Fruit fly (Drosophila melanogaster) whole organism, embryonic: ENCODE measurements around the gene Or83a.
A peak's percentile ranks its signal among the peaks of the same experiment; 100 is the strongest.

Experiments
- Bdp1 ChIP-seq: fragments of 200-800 bp; sonication (Bioruptor generic); optimal IDR thresholded peaks from 3 replicates; lab custom pipeline; 2016; ENCODE audit warnings: missing biosample characterization, missing genetic modification characterization
- CG10654 ChIP-seq: fragments of 200-800 bp; sonication (Bioruptor generic); optimal IDR thresholded peaks from 2 replicates; lab custom pipeline; 2016; ENCODE audit warnings: missing biosample characterization, missing genetic modification characterization
- CG13123 ChIP-seq: fragments of 200-800 bp; sonication (Bioruptor generic); optimal IDR thresholded peaks from 2 replicates; lab custom pipeline; 2016; ENCODE audit warnings: missing biosample characterization, missing genetic modification characterization
- CG14014 ChIP-seq: fragments of 200-800 bp; sonication (Bioruptor generic); IDR thresholded peaks from 2 replicates; pipeline ENCODE4 v1.3.6; 2022; ENCODE audit warnings: missing biosample characterization, missing genetic modification characterization
- CG15601 ChIP-seq: fragments of 200-800 bp; sonication (Bioruptor generic); optimal IDR thresholded peaks from 3 replicates; lab custom pipeline; 2019; ENCODE audit warnings: missing biosample characterization, mild to moderate bottlenecking, missing genetic modification characterization, moderate library complexity
- CG17568 ChIP-seq: fragments of 200-800 bp; sonication (Bioruptor generic); optimal IDR thresholded peaks from 2 replicates; lab custom pipeline; 2018; ENCODE audit warnings: missing biosample characterization, mild to moderate bottlenecking, missing genetic modification characterization, moderate library complexity
- CG17612 ChIP-seq: fragments of 200-800 bp; sonication (Bioruptor generic); IDR thresholded peaks from 2 replicates; pipeline ENCODE4 v1.3.6; 2022; ENCODE audit warnings: missing biosample characterization, missing genetic modification characterization
- CG1832 ChIP-seq: fragments of 200-800 bp; sonication (Bioruptor generic); optimal IDR thresholded peaks from 2 replicates; lab custom pipeline; 2017; ENCODE audit warnings: missing biosample characterization, mild to moderate bottlenecking, missing genetic modification characterization, inconsistent platforms
- CG18764 ChIP-seq: fragments of 200-800 bp; sonication (Bioruptor generic); optimal IDR thresholded peaks from 3 replicates; lab custom pipeline; 2016; ENCODE audit warnings: missing biosample characterization, missing genetic modification characterization
- CG2116 ChIP-seq: fragments of 200-800 bp; sonication (Bioruptor generic); optimal IDR thresholded peaks from 3 replicates; lab custom pipeline; 2018; ENCODE audit warnings: missing biosample characterization, mild to moderate bottlenecking, missing genetic modification characterization
- CG2875 ChIP-seq: fragments of 200-800 bp; sonication (Bioruptor generic); optimal IDR thresholded peaks from 2 replicates; lab custom pipeline; 2017; ENCODE audit warnings: missing biosample characterization, mild to moderate bottlenecking, missing genetic modification characterization, missing genetic modification reagents
- CG30403 ChIP-seq: fragments of 200-800 bp; sonication (Bioruptor generic); optimal IDR thresholded peaks from 3 replicates; lab custom pipeline; 2016; ENCODE audit warnings: missing biosample characterization, missing genetic modification characterization
- CG32767 ChIP-seq: fragments of 200-800 bp; sonication (Bioruptor generic); IDR thresholded peaks from 2 replicates; pipeline ENCODE4 v1.3.6; 2022; ENCODE audit warnings: missing biosample characterization, missing genetic modification characterization
- CG3407 ChIP-seq: fragments of 200-800 bp; sonication (Bioruptor generic); optimal IDR thresholded peaks from 2 replicates; lab custom pipeline; 2018; ENCODE audit warnings: missing biosample characterization, mild to moderate bottlenecking, missing genetic modification characterization
- CG3847 ChIP-seq: fragments of 200-800 bp; sonication (Bioruptor generic); IDR thresholded peaks from 2 replicates; pipeline ENCODE4 v1.3.6; 2022; ENCODE audit warnings: missing biosample characterization, missing genetic modification characterization
- CG6175 ChIP-seq: fragments of 200-800 bp; sonication (Bioruptor generic); IDR thresholded peaks from 3 replicates; pipeline ENCODE4 v1.3.6; 2022; ENCODE audit warnings: missing biosample characterization, missing genetic modification characterization
- CG6654 ChIP-seq: fragments of 200-800 bp; sonication (Bioruptor generic); optimal IDR thresholded peaks from 2 replicates; lab custom pipeline; 2017; ENCODE audit warnings: missing biosample characterization, mild to moderate bottlenecking, missing genetic modification characterization
- CG6791 ChIP-seq: fragments of 200-800 bp; sonication (Bioruptor generic); IDR thresholded peaks from 3 replicates; pipeline ENCODE4 v1.3.6; 2022; ENCODE audit warnings: missing biosample characterization, missing genetic modification characterization; ENCODE audit not compliant: partially characterized antibody
- CG7745 ChIP-seq: fragments of 200-800 bp; sonication (Bioruptor generic); optimal IDR thresholded peaks from 2 replicates; lab custom pipeline; 2018; ENCODE audit warnings: missing biosample characterization, mild to moderate bottlenecking, missing genetic modification characterization, moderate library complexity
- CG8478 ChIP-seq: fragments of >200 bp; optimal IDR thresholded peaks from 2 replicates; lab custom pipeline; 2018
- CG9437 ChIP-seq: fragments of 200-800 bp; sonication (Bioruptor generic); optimal IDR thresholded peaks from 2 replicates; lab custom pipeline; 2018; ENCODE audit warnings: missing biosample characterization, mild to moderate bottlenecking, missing genetic modification characterization
- D19A ChIP-seq: fragments of 200-800 bp; optimal IDR thresholded peaks from 3 replicates; lab custom pipeline; 2019; ENCODE audit warnings: missing biosample characterization, mild to moderate bottlenecking, missing genetic modification characterization, moderate library complexity
- Dip3 ChIP-seq: fragments of 200-800 bp; sonication (Bioruptor generic); optimal IDR thresholded peaks from 3 replicates; lab custom pipeline; 2016; ENCODE audit warnings: missing biosample characterization, missing genetic modification characterization
- Dll ChIP-seq: fragments of 200-800 bp; sonication (Bioruptor generic); IDR thresholded peaks from 4 replicates; pipeline ENCODE4 v1.3.6; 2022; ENCODE audit warnings: missing biosample characterization, missing genetic modification characterization; ENCODE audit not compliant: partially characterized antibody
- Fer2 ChIP-seq: fragments of 200-800 bp; sonication (Bioruptor generic); optimal IDR thresholded peaks from 2 replicates; lab custom pipeline; 2018; ENCODE audit warnings: missing biosample characterization, mild to moderate bottlenecking, missing genetic modification characterization, moderate library complexity
- Fer3 ChIP-seq: fragments of 200-800 bp; sonication (Bioruptor generic); optimal IDR thresholded peaks from 2 replicates; lab custom pipeline; 2018; ENCODE audit warnings: missing biosample characterization, mild to moderate bottlenecking, missing genetic modification characterization, moderate library complexity
- HHEX ChIP-seq: fragments of 200-800 bp; sonication (Bioruptor generic); optimal IDR thresholded peaks from 3 replicates; lab custom pipeline; 2017; ENCODE audit warnings: missing biosample characterization, mild to moderate bottlenecking, missing genetic modification characterization, missing genetic modification reagents
- Hr3 ChIP-seq: fragments of 200-800 bp; sonication (Bioruptor generic); optimal IDR thresholded peaks from 3 replicates; lab custom pipeline; 2016; ENCODE audit warnings: missing biosample characterization, missing genetic modification characterization
- Lim3 ChIP-seq: fragments of 200-800 bp; sonication (Bioruptor generic); IDR thresholded peaks from 2 replicates; pipeline ENCODE4 v1.3.6; 2022; ENCODE audit warnings: missing biosample characterization, missing genetic modification characterization
- MESR4 ChIP-seq: fragments of 200-800 bp; sonication (Bioruptor generic); optimal IDR thresholded peaks from 2 replicates; lab custom pipeline; 2018; ENCODE audit warnings: missing biosample characterization, mild to moderate bottlenecking, missing genetic modification characterization, moderate library complexity
- MTF-1 ChIP-seq: fragments of 200-800 bp; sonication (Bioruptor generic); optimal IDR thresholded peaks from 2 replicates; lab custom pipeline; 2018; ENCODE audit warnings: missing biosample characterization, mild to moderate bottlenecking, missing genetic modification characterization, borderline replicate concordance
- Mrtf ChIP-seq: fragments of 200-800 bp; sonication (Bioruptor generic); IDR thresholded peaks from 3 replicates; pipeline ENCODE4 v1.3.6; 2022; ENCODE audit warnings: missing biosample characterization, missing genetic modification characterization
- NfI ChIP-seq: fragments of 200-800 bp; sonication (Bioruptor generic); optimal IDR thresholded peaks from 3 replicates; lab custom pipeline; 2018; ENCODE audit warnings: missing biosample characterization, mild to moderate bottlenecking, missing genetic modification characterization, moderate library complexity
- Optix ChIP-seq: fragments of 200-800 bp; sonication (Bioruptor generic); IDR thresholded peaks from 3 replicates; pipeline ENCODE4 v1.3.6; 2022; ENCODE audit warnings: missing biosample characterization, missing genetic modification characterization
- Sin3A ChIP-seq: fragments of >200 bp; optimal IDR thresholded peaks from 2 replicates; lab custom pipeline; 2018
- Sox102F ChIP-seq: fragments of 200-800 bp; sonication (Bioruptor generic); optimal IDR thresholded peaks from 2 replicates; lab custom pipeline; 2018; ENCODE audit warnings: missing biosample characterization, mild to moderate bottlenecking, missing genetic modification characterization, moderate library complexity
- ase ChIP-seq: fragments of 200-800 bp; sonication (Bioruptor generic); IDR thresholded peaks from 3 replicates; pipeline ENCODE4 v1.3.6; 2022; ENCODE audit warnings: missing biosample characterization, missing genetic modification characterization
- bowl ChIP-seq: fragments of 200-800 bp; sonication (Bioruptor generic); IDR thresholded peaks from 2 replicates; pipeline ENCODE4 v1.3.6; 2022; ENCODE audit warnings: missing biosample characterization, missing genetic modification characterization
- cg ChIP-seq: fragments of 200-800 bp; sonication (Bioruptor generic); optimal IDR thresholded peaks from 3 replicates; lab custom pipeline; 2019; ENCODE audit warnings: missing biosample characterization, mild to moderate bottlenecking, missing genetic modification characterization, moderate library complexity
- chm ChIP-seq: fragments of 200-800 bp; sonication (Bioruptor generic); IDR thresholded peaks from 2 replicates; pipeline ENCODE4 v1.3.6; 2022; ENCODE audit warnings: missing biosample characterization, missing genetic modification characterization
- corto ChIP-seq: fragments of 200-800 bp; sonication (Bioruptor generic); optimal IDR thresholded peaks from 2 replicates; lab custom pipeline; 2016; ENCODE audit warnings: missing biosample characterization, mild to moderate bottlenecking, missing genetic modification characterization, moderate library complexity
- ewg ChIP-seq: fragments of 200-800 bp; sonication (Bioruptor generic); optimal IDR thresholded peaks from 3 replicates; lab custom pipeline; 2017; ENCODE audit warnings: mild to moderate bottlenecking, missing biosample characterization, missing genetic modification reagents, missing genetic modification characterization
- fu2 ChIP-seq: fragments of 200-800 bp; sonication (Bioruptor generic); optimal IDR thresholded peaks from 2 replicates; lab custom pipeline; 2016; ENCODE audit warnings: missing biosample characterization, missing genetic modification characterization
- gsb ChIP-seq: fragments of 200-800 bp; sonication (Bioruptor generic); IDR thresholded peaks from 2 replicates; pipeline ENCODE4 v1.3.6; 2022; ENCODE audit warnings: missing biosample characterization, missing genetic modification characterization
- mirr ChIP-seq: fragments of 200-800 bp; sonication (Bioruptor generic); optimal IDR thresholded peaks from 3 replicates; lab custom pipeline; 2018; ENCODE audit warnings: missing biosample characterization, mild to moderate bottlenecking, missing genetic modification characterization
- nom ChIP-seq: fragments of 200-800 bp; sonication (Bioruptor generic); optimal IDR thresholded peaks from 2 replicates; lab custom pipeline; 2017; ENCODE audit warnings: missing biosample characterization, missing genetic modification characterization, mild to moderate bottlenecking, moderate library complexity, missing genetic modification reagents
- peb ChIP-seq: fragments of 200-800 bp; sonication (Bioruptor generic); IDR thresholded peaks from 2 replicates; pipeline ENCODE4 v1.3.6; 2022; ENCODE audit warnings: missing biosample characterization, missing genetic modification characterization
- slbo ChIP-seq: fragments of 200-800 bp; sonication (Bioruptor generic); IDR thresholded peaks from 2 replicates; pipeline ENCODE4 v1.3.6; 2022; ENCODE audit warnings: missing biosample characterization, missing genetic modification characterization
- tll ChIP-seq, 2 experiments: fragments of 200-800 bp in 1 of 2; fragments of >200 bp in 1 of 2; sonication (Bioruptor generic) in 1 of 2; optimal IDR thresholded peaks; 2 replicates each; lab custom pipeline; 2017 to 2019; ENCODE audit warnings: missing biosample characterization in 2 of 2, missing genetic modification characterization in 2 of 2, mild to moderate bottlenecking in 1 of 2, moderate library complexity in 1 of 2
- tna ChIP-seq: fragments of 200-800 bp; sonication (Bioruptor generic); IDR thresholded peaks from 2 replicates; pipeline ENCODE4 v1.3.6; 2022; ENCODE audit warnings: missing biosample characterization, missing genetic modification characterization; ENCODE audit not compliant: partially characterized antibody
- twi ChIP-seq: fragments of 200-800 bp; optimal IDR thresholded peaks from 2 replicates; lab custom pipeline; 2019; ENCODE audit warnings: missing biosample characterization, mild to moderate bottlenecking, missing genetic modification characterization, moderate library complexity
- zfh1 ChIP-seq: fragments of 200-800 bp; sonication (Bioruptor generic); IDR thresholded peaks from 3 replicates; pipeline ENCODE4 v1.3.6; 2022; ENCODE audit warnings: missing biosample characterization, missing genetic modification characterization

The Or83a gene

DNA sequence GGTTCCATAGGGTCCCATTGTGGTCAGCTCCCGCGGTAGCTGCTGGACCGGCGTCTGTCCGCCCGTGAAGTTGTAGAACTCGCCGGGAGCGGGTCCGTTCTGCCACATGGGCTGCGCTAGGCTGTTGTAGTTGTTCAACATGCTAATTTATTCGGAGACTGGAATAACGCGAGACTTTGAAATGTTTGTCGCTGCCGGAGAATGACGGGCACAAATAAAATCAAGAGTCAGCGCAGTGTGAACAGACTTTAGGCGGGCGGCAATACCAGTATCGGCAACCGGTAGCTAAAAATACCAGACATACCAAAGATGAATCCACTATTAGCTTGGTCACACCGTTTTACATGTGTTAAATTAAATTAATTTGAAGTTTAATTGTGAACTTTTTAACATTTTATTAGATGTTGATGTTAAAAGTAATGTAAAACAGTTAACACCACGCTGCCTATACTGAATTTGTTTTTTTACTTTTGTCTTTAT, 41.0 kb downstream of the Or83a start, which contains the start of gene Prosbeta7 (continued):
- TF ChIP-seq cg (GFP tag; lab: Kevin White, UChicago) (no peak), Dip3 (GFP tag; lab: Kevin White, UChicago) (no peak), D19A (tag; lab: Kevin White, UChicago) (no peak), CG13123 (no peak), CG6791 (GFP tag; lab: Robert Waterston, UW) (peak; percentile 86), CG9437 (GFP tag; lab: Kevin White, UChicago) (no peak), Hr3 (GFP tag; lab: Kevin White, UChicago) (no peak), Sox102F (GFP tag; lab: Kevin White, UChicago) (no peak), CG3407 (GFP tag; lab: Kevin White, UChicago) (no peak), CG15601 (tag; lab: Kevin White, UChicago) (peak; percentile 10), CG17568 (GFP tag; lab: Kevin White, UChicago) (no peak), Sin3A (lab: Kevin White, UChicago) (peak; percentile 16), CG2875 (no peak), gsb (GFP tag; lab: Robert Waterston, UW) (no peak), mirr (no peak), nom (GFP tag; lab: Kevin White, UChicago) (no peak), bowl (no peak), Optix (GFP tag; lab: Robert Waterston, UW) (no peak), fu2 (no peak), CG14014 (no peak), CG17612 (GFP tag; lab: Robert Waterston, UW) (no peak), CG32767 (no peak), MTF-1 (GFP tag; lab: Kevin White, UChicago) (no peak), CG7745 (tag; lab: Kevin White, UChicago) (peak; percentile 12), tna (GFP tag; lab: Robert Waterston, UW) (0 out of 2 replicates have a peak, but pooled peaks have one; percentile 18), CG6654 (GFP tag; lab: Kevin White, UChicago) (no peak), tll (GFP tag; optimal IDR thresholded peaks at IDR 0.05; lab: Kevin White, UChicago) (peak in 1 of 2 experiments; percentile 72), NfI (GFP tag; lab: Kevin White, UChicago) (no peak), CG18764 (no peak), corto (GFP tag; lab: Kevin White, UChicago) (no peak), Bdp1 (GFP tag; lab: Kevin White, UChicago) (no peak), CG6175 (GFP tag; lab: Robert Waterston, UW) (no peak), Lim3 (GFP tag; lab: Robert Waterston, UW) (no peak), ewg (GFP tag; lab: Kevin White, UChicago) (no peak), zfh1 (GFP tag; lab: Robert Waterston, UW) (no peak), Mrtf (GFP tag; lab: Robert Waterston, UW) (no peak), CG3847 (GFP tag; lab: Robert Waterston, UW) (no peak), slbo (GFP tag; lab: Robert Waterston, UW) (no peak), Fer2 (tag; lab: Kevin White, UChicago) (no peak), HHEX (no peak), CG2116 (peak; percentile 46), ase (no peak), CG1832 (GFP tag; lab: Kevin White, UChicago) (no peak), CG8478 (no peak), Fer3 (no peak), CG30403 (GFP tag; lab: Kevin White, UChicago) (no peak), MESR4 (GFP tag; lab: Kevin White, UChicago) (peak; percentile 90), chm (GFP tag; lab: Robert Waterston, UW) (no peak), CG10654 (no peak), Dll (GFP tag; lab: Robert Waterston, UW) (peak; percentile 66), twi (tag; lab: Kevin White, UChicago) (peak; percentile 45), peb (GFP tag; lab: Robert Waterston, UW) (no peak)
